Worm (Caenorhabditis elegans) whole organism, L1 larva: Measurements from ENCODE around the gene tbc-18.
A peak's percentile ranks its signal among the peaks of the same experiment; 100 is the strongest.

ENCODE experiments used
- elt-3 ChIP-seq, 6 experiments: fragments of 150-350 bp in 1 of 6; sonication (generic microtip); optimal IDR thresholded peaks; 2 replicates each; lab custom pipeline; 2017 to 2018; ENCODE audit warnings: missing biosample characterization in 6 of 6, missing genetic modification characterization in 6 of 6, inconsistent platforms in 1 of 6
- hlh-17 ChIP-seq: fragments of 200-800 bp; sonication (Bioruptor generic); optimal IDR thresholded peaks from 2 replicates; lab custom pipeline; 2018; ENCODE audit warnings: missing genetic modification characterization, mild to moderate bottlenecking, missing compliant biosample characterization, moderate library complexity, borderline replicate concordance
- lin-15B ChIP-seq: fragments of 150-350 bp; sonication (generic microtip); optimal IDR thresholded peaks from 3 replicates; lab custom pipeline; 2014; ENCODE audit warnings: missing biosample characterization, missing genetic modification characterization
- tbx-2 ChIP-seq: sonication (generic microtip); optimal IDR thresholded peaks from 2 replicates; lab custom pipeline; 2016; ENCODE audit warnings: missing genetic modification characterization, missing compliant biosample characterization

ce11 chrX:8394279-8394678 is 15.9 kb downstream of the tbc-18 start:
- no peak for TF ChIP-seq hlh-17 (GFP tag; lab: Kevin White, UChicago)
- no peak for TF ChIP-seq elt-3 (tag; optimal IDR thresholded peaks at IDR 0.05; lab: Kevin White, UChicago)
- no peak for TF ChIP-seq lin-15B (tag; lab: Kevin White, UChicago)
- peak; percentile 61 for TF ChIP-seq tbx-2 (tag; lab: Kevin White, UChicago)
